Worm (Caenorhabditis elegans): ENCODE results near the gene morc-1.

ce11 chrIII:5179166-5179565 is 27.5 kb downstream of the morc-1 start:
- TF ChIP-seq dpl-1 (GFP tag; optimal IDR thresholded peaks at IDR 0.05), result no peak
- no peak for TF ChIP-seq egl-27 (tag; optimal IDR thresholded peaks at IDR 0.05)
